Fruit fly (Drosophila melanogaster): ENCODE data around the gene HGTX.

DNA sequence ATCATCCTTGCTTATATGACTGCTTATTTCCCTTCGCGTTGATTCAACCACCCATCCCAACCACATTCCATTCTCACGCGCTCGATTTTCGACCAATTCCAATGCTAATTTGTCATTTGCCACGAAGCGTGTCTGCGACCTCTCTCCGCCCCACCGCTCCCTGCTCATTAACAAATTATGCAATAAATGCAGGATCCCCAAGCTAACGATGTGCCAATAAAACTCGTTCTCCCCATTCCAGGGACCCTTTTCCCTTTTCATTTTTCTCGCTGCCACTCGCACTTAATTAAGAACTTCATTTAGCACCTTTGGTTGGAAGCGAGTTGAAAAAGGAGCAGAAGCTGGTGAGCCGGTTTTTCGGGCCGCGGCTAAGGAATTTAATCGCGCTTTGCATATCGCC is 46.6 kb upstream of the HGTX start:
- TF ChIP-seq CG6854 (GFP tag; optimal IDR thresholded peaks at IDR 0.05) (no peak), CG5245 (GFP tag; optimal IDR thresholded peaks at IDR 0.05) (no peak), B-H1 (GFP tag; IDR thresholded peaks at IDR 0.05) (no peak), CG3407 (GFP tag; optimal IDR thresholded peaks at IDR 0.05) (no peak), Dll (GFP tag; IDR thresholded peaks at IDR 0.05; ENCODE audit: partially characterized antibody) (no peak), Fer2 (tag; optimal IDR thresholded peaks at IDR 0.05) (no peak), B-H2 (GFP tag; optimal IDR thresholded peaks at IDR 0.05) (no peak), CG11398 (GFP tag; optimal IDR thresholded peaks at IDR 0.05) (no peak), D (optimal IDR thresholded peaks at IDR 0.05) (no peak), D (GFP tag; optimal IDR thresholded peaks at IDR 0.05) (no peak)
